Worm (Caenorhabditis elegans) whole organism, early embryonic: ENCODE data around the gene fkb-3.

Experiments
- F13C5.2 ChIP-seq: sonication (generic microtip); optimal IDR thresholded peaks from 2 replicates; lab custom pipeline; 2017; ENCODE audit warnings: mild to moderate bottlenecking, missing genetic modification characterization, inconsistent platforms, missing compliant biosample characterization
- aly-1 ChIP-seq: sonication (generic microtip); optimal IDR thresholded peaks from 2 replicates; lab custom pipeline; 2016; ENCODE audit warnings: missing genetic modification characterization, missing compliant biosample characterization
- ama-1 ChIP-seq: fragments of 150-350 bp; optimal IDR thresholded peaks from 2 replicates; lab custom pipeline; 2014
- ceh-36 ChIP-seq: sonication (generic microtip); optimal IDR thresholded peaks from 2 replicates; lab custom pipeline; 2016; ENCODE audit warnings: missing genetic modification characterization, inconsistent platforms, missing compliant biosample characterization
- ets-7 ChIP-seq: sonication (generic microtip); optimal IDR thresholded peaks from 2 replicates; lab custom pipeline; 2016; ENCODE audit warnings: missing genotype, missing genetic modification characterization, missing compliant biosample characterization
- flt-1 ChIP-seq: fragments of 200-800 bp; sonication (Bioruptor generic); IDR thresholded peaks from 2 replicates; pipeline ENCODE4 v1.3.6; 2022; ENCODE audit warnings: missing genetic modification characterization, missing compliant biosample characterization
- hmbx-1 ChIP-seq: sonication (generic microtip); optimal IDR thresholded peaks from 2 replicates; lab custom pipeline; 2016; ENCODE audit warnings: mild to moderate bottlenecking, missing genetic modification characterization, missing compliant biosample characterization
- hnd-1 ChIP-seq: sonication (generic microtip); optimal IDR thresholded peaks from 2 replicates; lab custom pipeline; 2016; ENCODE audit warnings: missing genetic modification characterization, missing compliant biosample characterization
- sea-1 ChIP-seq: fragments of 200-800 bp; sonication (Bioruptor generic); conservative IDR thresholded peaks from 2 replicates; pipeline ENCODE4 v1.3.6; 2022; ENCODE audit warnings: missing genetic modification characterization, missing compliant biosample characterization
- tbx-11 ChIP-seq: fragments of 200-800 bp; sonication (Bioruptor generic); IDR thresholded peaks from 2 replicates; pipeline ENCODE4 v1.3.6; 2022; ENCODE audit warnings: missing genetic modification characterization, missing compliant biosample characterization
- tra-4 ChIP-seq: sonication (generic microtip); optimal IDR thresholded peaks from 2 replicates; lab custom pipeline; 2017; ENCODE audit warnings: missing genetic modification characterization, missing compliant biosample characterization

- no peak for TF ChIP-seq tra-4
- TF ChIP-seq hnd-1, result no peak
- no peak for TF ChIP-seq flt-1
- TF ChIP-seq hmbx-1 (tag; lab: Kevin White, UChicago), result no peak
- TF ChIP-seq ama-1 (lab: Kevin White, UChicago), result no peak
- TF ChIP-seq sea-1, result no peak
- no peak for TF ChIP-seq tbx-11 (GFP tag; lab: Robert Waterston, UW)
- no peak for TF ChIP-seq ets-7 (tag; lab: Kevin White, UChicago)
- no peak for TF ChIP-seq ceh-36 (tag; lab: Kevin White, UChicago)
- no peak for TF ChIP-seq F13C5.2 (tag; lab: Kevin White, UChicago)
- TF ChIP-seq aly-1 (tag; lab: Kevin White, UChicago), result no peak
Observed at ce11 chrV:7199932-7200331, 25.1 kb upstream of the fkb-3 start, which contains the start of gene F09G2.1.
